Fruit fly (Drosophila melanogaster): Measurements from ENCODE around the gene Dnz1.

DNA sequence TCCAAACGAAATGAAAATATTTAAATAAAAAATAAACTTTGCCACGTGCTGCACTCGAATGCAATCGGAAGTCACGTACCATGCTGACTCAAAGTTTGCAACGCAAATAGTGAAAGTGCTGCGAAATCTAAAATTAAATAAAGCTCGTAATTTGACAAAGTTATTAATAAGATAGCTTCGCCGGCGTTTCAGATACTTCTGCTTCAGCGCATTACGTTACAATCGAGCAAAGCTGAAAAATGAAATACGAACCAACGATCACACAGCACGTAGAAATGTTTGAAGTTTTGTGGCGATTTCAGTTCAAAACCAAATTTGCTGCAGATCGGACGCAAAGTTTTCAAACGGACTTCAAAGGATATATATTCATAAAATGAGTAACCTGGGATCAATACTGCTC is 13.4 kb upstream of the Dnz1 start, which contains the start of gene CG12517:
- no peak for TF ChIP-seq pan (optimal IDR thresholded peaks at IDR 0.05)
- TF ChIP-seq CG8478 (optimal IDR thresholded peaks at IDR 0.05): no peak
- no peak for TF ChIP-seq psq (optimal IDR thresholded peaks at IDR 0.05)
- TF ChIP-seq Dll (optimal IDR thresholded peaks at IDR 0.05): no peak
- no peak for TF ChIP-seq EcR (GFP tag; optimal IDR thresholded peaks at IDR 0.05)
- no peak for TF ChIP-seq usp (GFP tag; optimal IDR thresholded peaks at IDR 0.05)
